Worm (Caenorhabditis elegans) whole organism, L4/young adult: ENCODE data around the gene snb-6.

ENCODE experiments used
- W03F9.2 ChIP-seq: fragments of 150-350 bp; optimal IDR thresholded peaks from 2 replicates; lab custom pipeline; 2014; ENCODE audit warnings: missing biosample characterization, missing genetic modification characterization
- dao-5 ChIP-seq: sonication (generic microtip); optimal IDR thresholded peaks from 2 replicates; lab custom pipeline; 2016; ENCODE audit warnings: missing genotype, missing genetic modification characterization, moderate library complexity, missing compliant biosample characterization
- him-1 ChIP-seq: sonication (generic microtip); optimal IDR thresholded peaks from 2 replicates; lab custom pipeline; 2016; ENCODE audit warnings: missing genotype, missing genetic modification reagents, missing genetic modification characterization, missing compliant biosample characterization

DNA sequence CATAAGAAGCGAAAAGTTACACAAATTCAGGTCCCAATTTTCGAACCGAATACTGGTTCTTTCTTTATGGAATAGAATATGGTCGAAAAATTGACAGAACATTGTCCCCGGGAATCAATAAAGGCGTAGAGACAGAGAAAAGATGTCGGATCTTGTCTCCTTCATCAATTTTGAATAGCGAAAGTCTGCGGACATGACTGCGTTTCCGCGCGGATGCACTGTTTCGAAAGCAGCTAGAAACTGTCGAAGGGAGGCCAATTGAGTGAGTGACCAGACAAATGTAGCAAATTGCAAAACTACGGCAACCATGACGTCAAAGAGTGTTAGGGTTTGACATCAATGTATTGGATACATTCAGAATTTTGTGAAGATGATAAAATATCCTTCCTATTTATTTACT lies 3.0 kb downstream of the snb-6 start:
- TF ChIP-seq W03F9.2 = no peak
- no peak for TF ChIP-seq dao-5 (tag; lab: Kevin White, UChicago)
- TF ChIP-seq him-1 (tag; lab: Kevin White, UChicago) = no peak
